Fruit fly (Drosophila melanogaster) whole organism, embryonic: Measurements from ENCODE around the gene Vav.

Experiments
- Aef1 ChIP-seq: fragments of 200-800 bp; sonication (Bioruptor generic); IDR thresholded peaks from 3 replicates; pipeline ENCODE4 v1.3.6; 2022; ENCODE audit warnings: missing biosample characterization, missing genetic modification characterization
- CG10209 ChIP-seq: fragments of 200-800 bp; sonication (Bioruptor generic); optimal IDR thresholded peaks from 3 replicates; lab custom pipeline; 2017; ENCODE audit warnings: missing biosample characterization, mild to moderate bottlenecking, missing genetic modification characterization, missing genetic modification reagents
- CG10431 ChIP-seq: fragments of 200-800 bp; sonication (Bioruptor generic); optimal IDR thresholded peaks from 3 replicates; lab custom pipeline; 2018; ENCODE audit warnings: missing biosample characterization, mild to moderate bottlenecking, missing genetic modification characterization
- CG11695 ChIP-seq: fragments of 200-800 bp; sonication (Bioruptor generic); IDR thresholded peaks from 3 replicates; pipeline ENCODE4 v1.3.6; 2022; ENCODE audit warnings: missing biosample characterization, missing genetic modification characterization
- CG12659 ChIP-seq: fragments of 200-800 bp; sonication (Bioruptor generic); optimal IDR thresholded peaks from 3 replicates; lab custom pipeline; 2017; ENCODE audit warnings: mild to moderate bottlenecking, missing biosample characterization, missing genetic modification reagents, missing genetic modification characterization
- CG14860 ChIP-seq: fragments of 200-800 bp; sonication (Bioruptor generic); IDR thresholded peaks from 3 replicates; pipeline ENCODE4 v1.3.6; 2022; ENCODE audit warnings: missing biosample characterization, missing genetic modification characterization; ENCODE audit not compliant: partially characterized antibody
- CG15073 ChIP-seq: fragments of 200-800 bp; sonication (Bioruptor generic); optimal IDR thresholded peaks from 2 replicates; lab custom pipeline; 2016; ENCODE audit warnings: missing biosample characterization, missing genetic modification characterization
- CG15601 ChIP-seq: fragments of 200-800 bp; sonication (Bioruptor generic); optimal IDR thresholded peaks from 3 replicates; lab custom pipeline; 2019; ENCODE audit warnings: missing biosample characterization, mild to moderate bottlenecking, missing genetic modification characterization, moderate library complexity
- CG16815 ChIP-seq: fragments of 200-800 bp; sonication (Bioruptor generic); optimal IDR thresholded peaks from 3 replicates; lab custom pipeline; 2017; ENCODE audit warnings: missing biosample characterization, mild to moderate bottlenecking, missing genetic modification characterization
- CG17612 ChIP-seq: fragments of 200-800 bp; sonication (Bioruptor generic); IDR thresholded peaks from 2 replicates; pipeline ENCODE4 v1.3.6; 2022; ENCODE audit warnings: missing biosample characterization, missing genetic modification characterization
- CG18764 ChIP-seq: fragments of 200-800 bp; sonication (Bioruptor generic); optimal IDR thresholded peaks from 3 replicates; lab custom pipeline; 2016; ENCODE audit warnings: missing biosample characterization, missing genetic modification characterization
- CG30403 ChIP-seq: fragments of 200-800 bp; sonication (Bioruptor generic); optimal IDR thresholded peaks from 3 replicates; lab custom pipeline; 2016; ENCODE audit warnings: missing biosample characterization, missing genetic modification characterization
- CG3847 ChIP-seq: fragments of 200-800 bp; sonication (Bioruptor generic); IDR thresholded peaks from 2 replicates; pipeline ENCODE4 v1.3.6; 2022; ENCODE audit warnings: missing biosample characterization, missing genetic modification characterization
- CG4404 ChIP-seq: fragments of 200-800 bp; sonication (Bioruptor generic); IDR thresholded peaks from 2 replicates; pipeline ENCODE4 v1.3.6; 2022; ENCODE audit warnings: missing biosample characterization, missing genetic modification characterization
- CG6683 ChIP-seq: fragments of 200-800 bp; sonication (Bioruptor generic); optimal IDR thresholded peaks from 2 replicates; lab custom pipeline; 2017; ENCODE audit warnings: missing biosample characterization, mild to moderate bottlenecking, missing genetic modification characterization, missing genetic modification reagents
- CG7745 ChIP-seq: fragments of 200-800 bp; sonication (Bioruptor generic); optimal IDR thresholded peaks from 2 replicates; lab custom pipeline; 2018; ENCODE audit warnings: missing biosample characterization, mild to moderate bottlenecking, missing genetic modification characterization, moderate library complexity
- CG7839 ChIP-seq: fragments of 200-800 bp; sonication (Bioruptor generic); optimal IDR thresholded peaks from 3 replicates; lab custom pipeline; 2018; ENCODE audit warnings: missing biosample characterization, mild to moderate bottlenecking, missing genetic modification characterization, moderate library complexity
- CG8281 ChIP-seq: fragments of 200-800 bp; sonication (Bioruptor generic); optimal IDR thresholded peaks from 2 replicates; lab custom pipeline; 2018; ENCODE audit warnings: missing biosample characterization, mild to moderate bottlenecking, missing genetic modification characterization, moderate library complexity
- CG9817 ChIP-seq: fragments of 200-800 bp; sonication (Bioruptor generic); optimal IDR thresholded peaks from 2 replicates; lab custom pipeline; 2018; ENCODE audit warnings: missing biosample characterization, mild to moderate bottlenecking, missing genetic modification characterization, moderate library complexity
- CrebB ChIP-seq: fragments of 200-800 bp; sonication (Bioruptor generic); optimal IDR thresholded peaks from 3 replicates; lab custom pipeline; 2018; ENCODE audit warnings: missing biosample characterization, mild to moderate bottlenecking, missing genetic modification characterization
- Fer1 ChIP-seq: fragments of 200-800 bp; sonication (Bioruptor generic); optimal IDR thresholded peaks from 2 replicates; lab custom pipeline; 2017; ENCODE audit warnings: missing biosample characterization, mild to moderate bottlenecking, missing genetic modification characterization
- Fer2 ChIP-seq: fragments of 200-800 bp; sonication (Bioruptor generic); optimal IDR thresholded peaks from 2 replicates; lab custom pipeline; 2018; ENCODE audit warnings: missing biosample characterization, mild to moderate bottlenecking, missing genetic modification characterization, moderate library complexity
- HLHmδ ChIP-seq: fragments of 200-800 bp; sonication (Bioruptor generic); optimal IDR thresholded peaks from 2 replicates; lab custom pipeline; 2018; ENCODE audit warnings: missing biosample characterization, mild to moderate bottlenecking, missing genetic modification characterization, moderate library complexity
- Hmr ChIP-seq: fragments of 200-800 bp; sonication (Bioruptor generic); optimal IDR thresholded peaks from 3 replicates; lab custom pipeline; 2017; ENCODE audit warnings: mild to moderate bottlenecking, missing biosample characterization, missing genetic modification reagents, missing genetic modification characterization
- Hmx ChIP-seq: fragments of 200-800 bp; sonication (Bioruptor generic); optimal IDR thresholded peaks from 2 replicates; lab custom pipeline; 2016; ENCODE audit warnings: missing biosample characterization, missing genetic modification characterization
- NC2α ChIP-seq: fragments of 200-800 bp; sonication (Bioruptor generic); optimal IDR thresholded peaks from 2 replicates; lab custom pipeline; 2016; ENCODE audit warnings: missing biosample characterization, missing genetic modification characterization
- NFAT ChIP-seq: fragments of 200-800 bp; sonication (Bioruptor generic); IDR thresholded peaks from 2 replicates; pipeline ENCODE4 v1.3.6; 2022; ENCODE audit warnings: missing biosample characterization, missing genetic modification characterization
- Nf-YA ChIP-seq: fragments of 200-800 bp; sonication (Bioruptor generic); IDR thresholded peaks from 2 replicates; pipeline ENCODE4 v1.3.6; 2022; ENCODE audit warnings: missing biosample characterization, missing genetic modification characterization
- Nf-YB ChIP-seq: fragments of 200-800 bp; sonication (Bioruptor generic); optimal IDR thresholded peaks from 3 replicates; lab custom pipeline; 2019; ENCODE audit warnings: missing biosample characterization, mild to moderate bottlenecking, missing genetic modification characterization, moderate library complexity
- Pdp1 ChIP-seq, 2 experiments: fragments of 200-800 bp; sonication (Bioruptor generic); optimal IDR thresholded peaks; 3 replicates each; lab custom pipeline; 2016; ENCODE audit warnings: missing biosample characterization in 2 of 2, missing genetic modification characterization in 2 of 2, mild to moderate bottlenecking in 1 of 2, moderate library complexity in 1 of 2
- Scr ChIP-seq: fragments of 200-800 bp; sonication (Bioruptor generic); IDR thresholded peaks from 2 replicates; pipeline ENCODE4 v1.3.6; 2022; ENCODE audit warnings: missing biosample characterization, missing genetic modification characterization; ENCODE audit not compliant: partially characterized antibody
- Sin3A ChIP-seq: fragments of >200 bp; optimal IDR thresholded peaks from 2 replicates; lab custom pipeline; 2018
- Six4 ChIP-seq: fragments of 200-800 bp; sonication (Bioruptor generic); optimal IDR thresholded peaks from 2 replicates; lab custom pipeline; 2016; ENCODE audit warnings: missing biosample characterization, missing genetic modification characterization
- Ssrp ChIP-seq: fragments of 200-800 bp; sonication (Bioruptor generic); optimal IDR thresholded peaks from 2 replicates; lab custom pipeline; 2018; ENCODE audit warnings: missing biosample characterization, mild to moderate bottlenecking, missing genetic modification characterization, moderate library complexity
- ab ChIP-seq: fragments of 200-800 bp; sonication (Bioruptor generic); optimal IDR thresholded peaks from 2 replicates; lab custom pipeline; 2016; ENCODE audit warnings: missing biosample characterization, missing genetic modification characterization
- chinmo ChIP-seq: fragments of 200-800 bp; sonication (Bioruptor generic); IDR thresholded peaks from 4 replicates; pipeline ENCODE4 v1.3.6; 2022; ENCODE audit warnings: missing biosample characterization, missing genetic modification characterization; ENCODE audit not compliant: partially characterized antibody
- eve ChIP-seq, 2 experiments: fragments of >200 bp; optimal IDR thresholded peaks; 2 replicates each; lab custom pipeline; 2017; ENCODE audit warnings: missing biosample characterization in 2 of 2, missing genetic modification characterization in 2 of 2
- ewg ChIP-seq: fragments of 200-800 bp; sonication (Bioruptor generic); optimal IDR thresholded peaks from 3 replicates; lab custom pipeline; 2017; ENCODE audit warnings: mild to moderate bottlenecking, missing biosample characterization, missing genetic modification reagents, missing genetic modification characterization
- mirr ChIP-seq: fragments of 200-800 bp; sonication (Bioruptor generic); optimal IDR thresholded peaks from 3 replicates; lab custom pipeline; 2018; ENCODE audit warnings: missing biosample characterization, mild to moderate bottlenecking, missing genetic modification characterization
- tgo ChIP-seq: fragments of 200-800 bp; sonication (Bioruptor generic); IDR thresholded peaks from 3 replicates; pipeline ENCODE4 v1.3.6; 2022; ENCODE audit warnings: missing biosample characterization, missing genetic modification characterization
- tio ChIP-seq: fragments of 200-800 bp; sonication (Bioruptor generic); optimal IDR thresholded peaks from 2 replicates; lab custom pipeline; 2017; ENCODE audit warnings: missing biosample characterization, missing genetic modification characterization, inconsistent platforms
- ttk ChIP-seq: fragments of 200-800 bp; sonication (Bioruptor generic); IDR thresholded peaks from 2 replicates; pipeline ENCODE4 v2.1.2; 2022; ENCODE audit warnings: missing biosample characterization, missing genetic modification characterization
- vnd ChIP-seq: fragments of 200-800 bp; sonication (Bioruptor generic); IDR thresholded peaks from 3 replicates; pipeline ENCODE4 v1.3.6; 2022; ENCODE audit warnings: missing biosample characterization, missing genetic modification characterization; ENCODE audit not compliant: partially characterized antibody
- zen2 ChIP-seq: fragments of 200-800 bp; sonication (Bioruptor generic); IDR thresholded peaks from 3 replicates; pipeline ENCODE4 v1.3.6; 2022; ENCODE audit warnings: missing biosample characterization, missing genetic modification characterization; ENCODE audit not compliant: partially characterized antibody
- zfh2 ChIP-seq: fragments of 200-800 bp; sonication (Bioruptor generic); optimal IDR thresholded peaks from 2 replicates; lab custom pipeline; 2016; ENCODE audit warnings: missing biosample characterization, missing genetic modification characterization

Vav gene

dm6 chrX:19247200-19248052 is 14.2 kb upstream of the Vav start, which contains the start of gene CG7992 (continued):
- peak; percentile 64 for TF ChIP-seq CG12659 (GFP tag; lab: Kevin White, UChicago)
- peak; percentile 92 for TF ChIP-seq mirr (GFP tag; lab: Kevin White, UChicago)
- peak; percentile 48 for TF ChIP-seq CG3847
- TF ChIP-seq CG6683 (GFP tag; lab: Kevin White, UChicago) = peak; percentile 17
- no peak for TF ChIP-seq Six4 (GFP tag; lab: Kevin White, UChicago)
- peak; percentile 57; the same call in 2 of the 3 replicates for TF ChIP-seq CG11695 (GFP tag; lab: Robert Waterston, UW)
- 0 out of 3 replicates have a peak, but pooled peaks have one; percentile 45 for TF ChIP-seq tgo (GFP tag; lab: Robert Waterston, UW)
- TF ChIP-seq Hmx (GFP tag; lab: Kevin White, UChicago) = peak; percentile 7
- 0 out of 2 replicates have a peak, but pooled peaks have one; percentile 23 for TF ChIP-seq ttk
- peak; percentile 75 for TF ChIP-seq CG7839 (tag; lab: Kevin White, UChicago)

- TF ChIP-seq CG9817 (tag; lab: Kevin White, UChicago) = no peak
- no peak for TF ChIP-seq Scr (GFP tag; lab: Robert Waterston, UW)
- TF ChIP-seq zfh2 (GFP tag; lab: Kevin White, UChicago) = no peak
- TF ChIP-seq Nf-YA (GFP tag; lab: Robert Waterston, UW) = no peak
- no peak for TF ChIP-seq CG10431 (GFP tag; lab: Kevin White, UChicago)
- no peak for TF ChIP-seq vnd (GFP tag; lab: Robert Waterston, UW)
- TF ChIP-seq CrebB (tag; lab: Kevin White, UChicago) = no peak
- peak; percentile 29 for TF ChIP-seq CG30403 (GFP tag; lab: Kevin White, UChicago)
- peak; percentile 22 for TF ChIP-seq Ssrp (tag; lab: Kevin White, UChicago)
- TF ChIP-seq Sin3A = no peak
- TF ChIP-seq CG17612 (GFP tag; lab: Robert Waterston, UW) = no peak
- peak; percentile 11 for TF ChIP-seq CG10209
- TF ChIP-seq HLHmδ (GFP tag; lab: Kevin White, UChicago) = no peak
- TF ChIP-seq tio = no peak
- TF ChIP-seq CG16815 = no peak
- TF ChIP-seq ewg (GFP tag; lab: Kevin White, UChicago) = peak; percentile 59
- no peak for TF ChIP-seq Hmr (GFP tag; lab: Kevin White, UChicago)
- TF ChIP-seq chinmo (GFP tag; lab: Robert Waterston, UW) = no peak
- TF ChIP-seq Aef1 = no peak
- TF ChIP-seq CG8281 (tag; lab: Kevin White, UChicago) = no peak
- no peak for TF ChIP-seq CG7745 (tag; lab: Kevin White, UChicago)
- no peak for TF ChIP-seq Nf-YB (GFP tag; lab: Kevin White, UChicago)
- peak in 1 of 2 experiments; percentile 89 for TF ChIP-seq Pdp1 (GFP tag; optimal IDR thresholded peaks at IDR 0.05; lab: Kevin White, UChicago)
- no peak for TF ChIP-seq CG6683 (GFP tag; lab: Kevin White, UChicago)
- no peak for TF ChIP-seq CG18764 (GFP tag; lab: Kevin White, UChicago)
- TF ChIP-seq eve (GFP tag; optimal IDR thresholded peaks at IDR 0.05; lab: Kevin White, UChicago) = no peak
- no peak for TF ChIP-seq NC2α (GFP tag; lab: Kevin White, UChicago)
- no peak for TF ChIP-seq NFAT
- no peak for TF ChIP-seq CG4404 (GFP tag; lab: Robert Waterston, UW)
- TF ChIP-seq CG14860 (GFP tag; lab: Robert Waterston, UW) = no peak
- TF ChIP-seq CG15601 = no peak
- no peak for TF ChIP-seq Fer2 (tag; lab: Kevin White, UChicago)
- TF ChIP-seq zen2 = no peak
- TF ChIP-seq CG15073 = no peak
- peak; percentile 59 for TF ChIP-seq Fer1 (GFP tag; lab: Kevin White, UChicago)
- no peak for TF ChIP-seq ab
Measured at dm6 chrX:19248426-19249217, 13.0 kb upstream of the Vav start, which contains the start of gene Hs3st-B. Gene Hs3st-B, plus strand, starts transcription at chrX:19248639.
